Fruit fly (Drosophila melanogaster) whole organism, embryonic: ENCODE data around the gene GatB.

Experiments used
- Aef1 ChIP-seq: fragments of 200-800 bp; sonication (Bioruptor generic); IDR thresholded peaks from 3 replicates; pipeline ENCODE4 v1.3.6; 2022; ENCODE audit warnings: missing biosample characterization, missing genetic modification characterization
- Blimp-1 ChIP-seq: fragments of 200-800 bp; sonication (Bioruptor generic); optimal IDR thresholded peaks from 3 replicates; lab custom pipeline; 2018; ENCODE audit warnings: missing biosample characterization, missing genetic modification characterization, mild to moderate bottlenecking, moderate library complexity, missing genetic modification reagents
- CG10979 ChIP-seq: fragments of 200-800 bp; sonication (Bioruptor generic); optimal IDR thresholded peaks from 2 replicates; lab custom pipeline; 2018; ENCODE audit warnings: missing biosample characterization, mild to moderate bottlenecking, missing genetic modification characterization, moderate library complexity
- CG15514 ChIP-seq: fragments of 200-800 bp; sonication (Bioruptor generic); optimal IDR thresholded peaks from 3 replicates; lab custom pipeline; 2017; ENCODE audit warnings: missing biosample characterization, missing genetic modification characterization, mild to moderate bottlenecking, moderate library complexity, missing genetic modification reagents
- CG17359 ChIP-seq: fragments of 200-800 bp; sonication (Bioruptor generic); optimal IDR thresholded peaks from 3 replicates; lab custom pipeline; 2018; ENCODE audit warnings: missing biosample characterization, mild to moderate bottlenecking, missing genetic modification characterization, moderate library complexity
- CG17361 ChIP-seq: fragments of 200-800 bp; sonication (Bioruptor generic); IDR thresholded peaks from 3 replicates; pipeline ENCODE4 v1.3.6; 2022; ENCODE audit warnings: missing biosample characterization, missing genetic modification characterization
- CG17802 ChIP-seq: fragments of 200-800 bp; sonication (Bioruptor generic); optimal IDR thresholded peaks from 2 replicates; lab custom pipeline; 2018; ENCODE audit warnings: missing biosample characterization, mild to moderate bottlenecking, missing genetic modification characterization, moderate library complexity
- CG2712 ChIP-seq: fragments of 200-800 bp; optimal IDR thresholded peaks from 3 replicates; lab custom pipeline; 2019; ENCODE audit warnings: missing biosample characterization, mild to moderate bottlenecking, missing genetic modification characterization, moderate library complexity
- CG34376 ChIP-seq: fragments of 200-800 bp; sonication (Bioruptor generic); optimal IDR thresholded peaks from 2 replicates; lab custom pipeline; 2018; ENCODE audit warnings: missing biosample characterization, mild to moderate bottlenecking, missing genetic modification characterization
- CG7839 ChIP-seq: fragments of 200-800 bp; sonication (Bioruptor generic); optimal IDR thresholded peaks from 3 replicates; lab custom pipeline; 2018; ENCODE audit warnings: missing biosample characterization, mild to moderate bottlenecking, missing genetic modification characterization, moderate library complexity
- CG8388 ChIP-seq: fragments of 200-800 bp; sonication (Bioruptor generic); optimal IDR thresholded peaks from 2 replicates; lab custom pipeline; 2019; ENCODE audit warnings: missing biosample characterization, mild to moderate bottlenecking, missing genetic modification characterization, moderate library complexity
- CG9215 ChIP-seq: fragments of 200-800 bp; sonication (Bioruptor generic); IDR thresholded peaks from 2 replicates; pipeline ENCODE4 v1.3.6; 2022; ENCODE audit warnings: missing biosample characterization, missing genetic modification characterization
- D ChIP-seq, 2 experiments: fragments of 200-800 bp in 1 of 2; fragments of >200 bp in 1 of 2; sonication (Bioruptor generic) in 1 of 2; optimal IDR thresholded peaks; 2 replicates in 1 of 2; 3 replicates in 1 of 2; lab custom pipeline; 2017; ENCODE audit warnings: mild to moderate bottlenecking in 1 of 2, missing biosample characterization in 1 of 2, missing genetic modification characterization in 1 of 2, missing genetic modification reagents in 1 of 2
- D19A ChIP-seq: fragments of 200-800 bp; optimal IDR thresholded peaks from 3 replicates; lab custom pipeline; 2019; ENCODE audit warnings: missing biosample characterization, mild to moderate bottlenecking, missing genetic modification characterization, moderate library complexity
- E2f1 ChIP-seq: fragments of 200-800 bp; sonication (Bioruptor generic); IDR thresholded peaks from 2 replicates; pipeline ENCODE4 v1.3.6; 2022; ENCODE audit warnings: missing biosample characterization, missing genetic modification characterization
- H15 ChIP-seq: fragments of 200-800 bp; sonication (Bioruptor generic); IDR thresholded peaks from 3 replicates; pipeline ENCODE4 v1.3.6; 2022; ENCODE audit warnings: missing biosample characterization, missing genetic modification characterization
- HLH3B ChIP-seq: fragments of 200-800 bp; sonication (Bioruptor generic); IDR thresholded peaks from 2 replicates; pipeline ENCODE4 v1.3.6; 2022; ENCODE audit warnings: missing biosample characterization, missing genetic modification characterization
- Hr51 ChIP-seq, 2 experiments: fragments of 200-800 bp; sonication (Bioruptor generic); optimal IDR thresholded peaks; 2 replicates in 1 of 2; 3 replicates in 1 of 2; lab custom pipeline; 2016 to 2018; ENCODE audit warnings: missing biosample characterization in 2 of 2, missing genetic modification characterization in 2 of 2, mild to moderate bottlenecking in 1 of 2, moderate library complexity in 1 of 2
- Ptx1 ChIP-seq: fragments of 200-800 bp; sonication (Bioruptor generic); IDR thresholded peaks from 2 replicates; pipeline ENCODE4 v1.3.6; 2022; ENCODE audit warnings: missing biosample characterization, missing genetic modification characterization
- Sox102F ChIP-seq: fragments of 200-800 bp; sonication (Bioruptor generic); optimal IDR thresholded peaks from 2 replicates; lab custom pipeline; 2018; ENCODE audit warnings: missing biosample characterization, mild to moderate bottlenecking, missing genetic modification characterization, moderate library complexity
- Xbp1 ChIP-seq: fragments of 200-800 bp; sonication (Bioruptor generic); optimal IDR thresholded peaks from 3 replicates; lab custom pipeline; 2016; ENCODE audit warnings: missing biosample characterization, mild to moderate bottlenecking, missing genetic modification characterization
- Xrp1 ChIP-seq: fragments of 200-800 bp; sonication (Bioruptor generic); IDR thresholded peaks from 2 replicates; pipeline ENCODE4 v1.3.6; 2022; ENCODE audit warnings: missing biosample characterization, missing genetic modification characterization
- ase ChIP-seq: fragments of 200-800 bp; sonication (Bioruptor generic); IDR thresholded peaks from 3 replicates; pipeline ENCODE4 v1.3.6; 2022; ENCODE audit warnings: missing biosample characterization, missing genetic modification characterization
- ci ChIP-seq: fragments of 200-800 bp; sonication (Bioruptor generic); IDR thresholded peaks from 3 replicates; pipeline ENCODE4 v1.3.6; 2022; ENCODE audit warnings: missing biosample characterization, missing genetic modification characterization
- crol ChIP-seq: fragments of 200-800 bp; sonication (Bioruptor generic); IDR thresholded peaks from 2 replicates; pipeline ENCODE4 v1.3.6; 2022; ENCODE audit warnings: missing biosample characterization, missing genetic modification characterization
- crp ChIP-seq, 2 experiments: fragments of 200-800 bp; sonication (Bioruptor generic); optimal IDR thresholded peaks; 2 replicates in 1 of 2; 3 replicates in 1 of 2; lab custom pipeline; 2017; ENCODE audit warnings: missing biosample characterization in 2 of 2, missing genetic modification characterization in 2 of 2, mild to moderate bottlenecking in 1 of 2, moderate library complexity in 1 of 2
- cwo ChIP-seq: fragments of 200-800 bp; sonication (Bioruptor generic); optimal IDR thresholded peaks from 3 replicates; lab custom pipeline; 2017; ENCODE audit warnings: missing biosample characterization, missing genetic modification characterization, mild to moderate bottlenecking, moderate library complexity, missing genetic modification reagents
- dmrt99B ChIP-seq: fragments of 200-800 bp; sonication (Bioruptor generic); optimal IDR thresholded peaks from 2 replicates; lab custom pipeline; 2018; ENCODE audit warnings: missing biosample characterization, mild to moderate bottlenecking, missing genetic modification characterization, moderate library complexity
- ems ChIP-seq: fragments of 200-800 bp; sonication (Bioruptor generic); optimal IDR thresholded peaks from 3 replicates; lab custom pipeline; 2016; ENCODE audit warnings: missing biosample characterization, missing genetic modification characterization
- esg ChIP-seq: fragments of 200-800 bp; sonication (Bioruptor generic); conservative IDR thresholded peaks from 2 replicates; pipeline ENCODE4 v1.3.6; 2022; ENCODE audit warnings: missing biosample characterization, missing genetic modification characterization
- fd96Cb ChIP-seq: fragments of 200-800 bp; sonication (Bioruptor generic); optimal IDR thresholded peaks from 2 replicates; lab custom pipeline; 2018; ENCODE audit warnings: missing biosample characterization, mild to moderate bottlenecking, missing genetic modification characterization, moderate library complexity
- gem ChIP-seq: fragments of 200-800 bp; sonication (Bioruptor generic); optimal IDR thresholded peaks from 2 replicates; lab custom pipeline; 2019; ENCODE audit warnings: missing biosample characterization, mild to moderate bottlenecking, missing genetic modification characterization, moderate library complexity
- ind ChIP-seq: fragments of 200-800 bp; sonication (Bioruptor generic); optimal IDR thresholded peaks from 3 replicates; lab custom pipeline; 2016; ENCODE audit warnings: missing biosample characterization, missing genetic modification characterization
- ken ChIP-seq: fragments of 200-800 bp; sonication (Bioruptor generic); IDR thresholded peaks from 3 replicates; pipeline ENCODE4 v1.3.6; 2022; ENCODE audit warnings: missing biosample characterization, missing genetic modification characterization
- lmd ChIP-seq: fragments of 200-800 bp; sonication (Bioruptor generic); IDR thresholded peaks from 2 replicates; pipeline ENCODE4 v1.3.6; 2022; ENCODE audit warnings: missing biosample characterization, missing genetic modification characterization
- lola ChIP-seq, 3 experiments: fragments of >200 bp in 2 of 3; fragments of 200-800 bp in 1 of 3; sonication (Bioruptor generic) in 1 of 3; optimal IDR thresholded peaks; 2 replicates each; lab custom pipeline; 2017 to 2019; ENCODE audit warnings: missing biosample characterization in 3 of 3, missing genetic modification characterization in 3 of 3, mild to moderate bottlenecking in 1 of 3, moderate library complexity in 1 of 3
- luna ChIP-seq: fragments of 200-800 bp; sonication (Bioruptor generic); optimal IDR thresholded peaks from 2 replicates; lab custom pipeline; 2016; ENCODE audit warnings: missing biosample characterization, missing genetic modification characterization
- nmo ChIP-seq: fragments of 200-800 bp; sonication (Bioruptor generic); optimal IDR thresholded peaks from 2 replicates; lab custom pipeline; 2018; ENCODE audit warnings: missing biosample characterization, mild to moderate bottlenecking, missing genetic modification characterization, moderate library complexity
- nom ChIP-seq: fragments of 200-800 bp; sonication (Bioruptor generic); optimal IDR thresholded peaks from 2 replicates; lab custom pipeline; 2017; ENCODE audit warnings: missing biosample characterization, missing genetic modification characterization, mild to moderate bottlenecking, moderate library complexity, missing genetic modification reagents
- phol ChIP-seq: fragments of 200-800 bp; sonication (Bioruptor generic); optimal IDR thresholded peaks from 3 replicates; lab custom pipeline; 2018; ENCODE audit warnings: missing biosample characterization, mild to moderate bottlenecking, missing genetic modification characterization, moderate library complexity
- prd ChIP-seq, 3 experiments: fragments of >200 bp in 2 of 3; fragments of 200-800 bp in 1 of 3; sonication (Bioruptor generic) in 1 of 3; optimal IDR thresholded peaks in 2 of 3; IDR thresholded peaks in 1 of 3; 2 replicates in 2 of 3; 3 replicates in 1 of 3; pipeline versions ENCODE4 v1.3.6 to Lab custom; 2017 to 2022; ENCODE audit warnings: missing biosample characterization in 1 of 3, missing genetic modification characterization in 1 of 3
- ranshi ChIP-seq: fragments of 200-800 bp; sonication (Bioruptor generic); IDR thresholded peaks from 2 replicates; pipeline ENCODE4 v1.3.6; 2022; ENCODE audit warnings: missing biosample characterization, missing genetic modification characterization
- row ChIP-seq: fragments of 200-800 bp; sonication (Bioruptor generic); IDR thresholded peaks from 3 replicates; pipeline ENCODE4 v1.3.6; 2022; ENCODE audit warnings: missing biosample characterization, missing genetic modification characterization
- sens ChIP-seq: fragments of 200-800 bp; sonication (Bioruptor generic); peaks from one replicate; lab custom pipeline; 2016; ENCODE audit warnings: missing biosample characterization, missing genetic modification characterization
- stwl ChIP-seq: fragments of 200-800 bp; sonication (Bioruptor generic); optimal IDR thresholded peaks from 3 replicates; lab custom pipeline; 2018; ENCODE audit warnings: missing biosample characterization, mild to moderate bottlenecking, missing genetic modification characterization, moderate library complexity
- tin ChIP-seq: fragments of 200-800 bp; sonication (Bioruptor generic); optimal IDR thresholded peaks from 3 replicates; lab custom pipeline; 2016; ENCODE audit warnings: missing biosample characterization, missing genetic modification characterization
- ttk ChIP-seq: fragments of 200-800 bp; sonication (Bioruptor generic); IDR thresholded peaks from 2 replicates; pipeline ENCODE4 v2.1.2; 2022; ENCODE audit warnings: missing biosample characterization, missing genetic modification characterization
- zfh1 ChIP-seq: fragments of 200-800 bp; sonication (Bioruptor generic); IDR thresholded peaks from 3 replicates; pipeline ENCODE4 v1.3.6; 2022; ENCODE audit warnings: missing biosample characterization, missing genetic modification characterization

Gene GatB

DNA sequence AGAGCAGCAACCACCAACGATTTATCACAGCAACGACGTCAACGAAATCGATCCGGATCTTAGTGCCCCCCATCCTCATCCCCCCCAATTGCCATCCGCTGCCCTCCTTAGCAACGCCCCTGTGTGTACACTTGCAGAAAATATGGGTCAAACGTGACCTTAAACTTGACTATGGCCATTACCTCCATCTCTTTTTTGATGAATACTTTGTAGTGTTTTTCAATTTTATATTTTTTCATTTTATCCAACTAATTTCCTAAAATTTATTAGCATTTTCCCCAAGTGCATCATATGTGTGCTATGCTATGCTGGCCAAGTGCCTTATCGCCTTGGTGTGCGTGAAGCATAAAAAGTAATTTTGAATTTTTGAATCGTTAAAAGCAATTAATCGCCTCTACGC lies 12.9 kb upstream of the GatB start (continued):
- TF ChIP-seq CG7839 (tag; lab: Kevin White, UChicago) (peak; percentile 43), ken (GFP tag; lab: Robert Waterston, UW) (0 out of 3 replicates have a peak, but pooled peaks have one; percentile 26), D (optimal IDR thresholded peaks at IDR 0.05; lab: Kevin White, UChicago) (no peak), D (GFP tag; optimal IDR thresholded peaks at IDR 0.05; lab: Kevin White, UChicago) (peak; percentile 10), CG34376 (GFP tag; lab: Kevin White, UChicago) (no peak), sens (peak; percentile 82), row (GFP tag; lab: Robert Waterston, UW) (peak; percentile 52), Blimp-1 (GFP tag; lab: Kevin White, UChicago) (peak; percentile 57), gem (tag; lab: Kevin White, UChicago) (peak; percentile 60), CG17361 (GFP tag; lab: Robert Waterston, UW) (no peak), tin (GFP tag; lab: Kevin White, UChicago) (peak; percentile 19), E2f1 (GFP tag; lab: Robert Waterston, UW) (peak; percentile 58), cwo (GFP tag; lab: Kevin White, UChicago) (peak; percentile 1), ase (GFP tag; lab: Robert Waterston, UW) (0 out of 3 replicates have a peak, but pooled peaks have one; percentile 14), prd (optimal IDR thresholded peaks at IDR 0.05; lab: Kevin White, UChicago) (no peak), prd (GFP tag; IDR thresholded peaks at IDR 0.05; lab: Robert Waterston, UW) (peak; percentile 38; the same call in 1 of the 3 replicates), Xrp1 (GFP tag; lab: Robert Waterston, UW) (peak; percentile 32; the same call in 1 of the 2 replicates), CG9215 (no peak), D19A (tag; lab: Kevin White, UChicago) (peak; percentile 37), lmd (GFP tag; lab: Robert Waterston, UW) (peak; percentile 33; the same call in 1 of the 2 replicates), CG17359 (tag; lab: Kevin White, UChicago) (peak; percentile 49), Sox102F (GFP tag; lab: Kevin White, UChicago) (peak; percentile 55), nmo (GFP tag; lab: Kevin White, UChicago) (peak; percentile 40), Xbp1 (GFP tag; lab: Kevin White, UChicago) (peak; percentile 24), CG17802 (tag; lab: Kevin White, UChicago) (peak; percentile 4), ems (GFP tag; lab: Kevin White, UChicago) (peak; percentile 0), ci (GFP tag; lab: Robert Waterston, UW) (peak; percentile 63; the same call in 1 of the 3 replicates), ind (GFP tag; lab: Kevin White, UChicago) (peak; percentile 23), CG8388 (GFP tag; lab: Kevin White, UChicago) (peak; percentile 12), H15 (GFP tag; lab: Robert Waterston, UW) (0 out of 3 replicates have a peak, but pooled peaks have one; percentile 41), dmrt99B (tag; lab: Kevin White, UChicago) (peak; percentile 65), ranshi (0 out of 2 replicates have a peak, but pooled peaks have one; percentile 21), CG10979 (peak; percentile 58), crol (GFP tag; lab: Robert Waterston, UW) (peak; percentile 41; the same call in 1 of the 2 replicates), Aef1 (GFP tag; lab: Robert Waterston, UW) (no peak), Hr51 (GFP tag; optimal IDR thresholded peaks at IDR 0.05; lab: Kevin White, UChicago) (peak in 1 of 2 experiments; percentile 20), Ptx1 (GFP tag; lab: Robert Waterston, UW) (peak; percentile 51; the same call in 1 of the 2 replicates), lola (GFP tag; optimal IDR thresholded peaks at IDR 0.05; lab: Kevin White, UChicago) (peak in 1 of 3 experiments; percentile 3), CG2712 (peak; percentile 58), phol (tag; lab: Kevin White, UChicago) (peak; percentile 40), fd96Cb (tag; lab: Kevin White, UChicago) (peak; percentile 40), CG15514 (GFP tag; lab: Kevin White, UChicago) (no peak), nom (GFP tag; lab: Kevin White, UChicago) (peak; percentile 81), crp (GFP tag; optimal IDR thresholded peaks at IDR 0.05; lab: Kevin White, UChicago) (no peak), luna (no peak), stwl (tag; lab: Kevin White, UChicago) (no peak), ttk (GFP tag; lab: Robert Waterston, UW) (0 out of 2 replicates have a peak, but pooled peaks have one; percentile 30), zfh1 (GFP tag; lab: Robert Waterston, UW) (peak; percentile 53; the same call in 1 of the 3 replicates), esg (peak; percentile 31; the same call in 1 of the 2 replicates), HLH3B (GFP tag; lab: Robert Waterston, UW) (peak; percentile 32; the same call in 1 of the 2 replicates)
